Worm (Caenorhabditis elegans): ENCODE data around the gene T12A7.2.

DNA sequence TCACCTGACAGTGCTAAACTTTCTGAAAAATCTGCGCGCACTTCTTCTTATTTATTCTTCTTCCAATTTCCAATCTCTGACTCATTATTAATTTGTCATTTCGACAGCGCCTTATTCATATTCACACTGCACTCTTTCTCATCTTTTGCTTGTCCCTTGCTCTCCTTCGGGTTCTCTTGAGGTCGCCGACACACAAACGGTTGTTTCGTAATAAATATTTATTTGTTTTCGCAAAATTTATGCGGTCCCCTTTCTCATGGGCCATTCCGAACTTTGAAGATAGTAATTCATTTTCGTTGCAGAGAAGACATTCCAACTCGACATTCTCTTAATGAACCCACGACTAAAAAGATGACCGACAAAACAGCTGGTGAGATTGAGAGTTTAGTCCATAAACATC, 46.2 kb downstream of the T12A7.2 start, which contains the start of gene magi-1:
- no peak for TF ChIP-seq ama-1 (optimal IDR thresholded peaks at IDR 0.05)
- no peak for TF ChIP-seq skn-1 (tag; optimal IDR thresholded peaks at IDR 0.05)
- no peak for TF ChIP-seq nhr-12 (tag; optimal IDR thresholded peaks at IDR 0.05)
- TF ChIP-seq ztf-11 (tag; optimal IDR thresholded peaks at IDR 0.05) = no peak
- no peak for TF ChIP-seq mab-5 (tag; optimal IDR thresholded peaks at IDR 0.05)
- no peak for TF ChIP-seq crh-2 (tag; optimal IDR thresholded peaks at IDR 0.05)
- no peak for TF ChIP-seq lin-39 (tag; optimal IDR thresholded peaks at IDR 0.05)
- TF ChIP-seq zag-1 (tag; optimal IDR thresholded peaks at IDR 0.05) = no peak
- no peak for TF ChIP-seq nhr-6 (tag; optimal IDR thresholded peaks at IDR 0.05)
- TF ChIP-seq fos-1 (tag; optimal IDR thresholded peaks at IDR 0.05) = no peak
- no peak for TF ChIP-seq nhr-77 (tag; optimal IDR thresholded peaks at IDR 0.05)
- no peak for TF ChIP-seq ZK546.5 (tag; optimal IDR thresholded peaks at IDR 0.05)
- TF ChIP-seq snpc-4 (tag; optimal IDR thresholded peaks at IDR 0.05) = no peak
- TF ChIP-seq unc-39 (tag; optimal IDR thresholded peaks at IDR 0.05) = no peak

All from whole organism, L2 larva.